Fruit fly (Drosophila melanogaster): Measurements from ENCODE around the gene TbCMF46.

dm6 chr2L:9906641-9907040 lies 18.0 kb downstream of the TbCMF46 start:
- TF ChIP-seq CG8478 (optimal IDR thresholded peaks at IDR 0.05) (no peak), CTCF (optimal IDR thresholded peaks at IDR 0.05) (no peak)

All from S2 (cell line).